Fruit fly (Drosophila melanogaster) whole organism, prepupa: Measurements from ENCODE around the gene CG13989.

Experiments
- Blimp-1 ChIP-seq: fragments of 200-800 bp; sonication (Bioruptor generic); optimal IDR thresholded peaks from 3 replicates; lab custom pipeline; 2017; ENCODE audit warnings: missing biosample characterization, missing genetic modification characterization, mild to moderate bottlenecking, moderate library complexity, missing genetic modification reagents
- CG10631 ChIP-seq: fragments of 200-800 bp; sonication (Bioruptor generic); optimal IDR thresholded peaks from 2 replicates; lab custom pipeline; 2016; ENCODE audit warnings: missing biosample characterization, missing genetic modification characterization
- CG10669 ChIP-seq: fragments of 200-800 bp; sonication (Bioruptor generic); optimal IDR thresholded peaks from 3 replicates; lab custom pipeline; 2018; ENCODE audit warnings: missing biosample characterization, mild to moderate bottlenecking, missing genetic modification characterization, moderate library complexity
- CG11902 ChIP-seq: fragments of 200-800 bp; sonication (Bioruptor generic); optimal IDR thresholded peaks from 3 replicates; lab custom pipeline; 2016; ENCODE audit warnings: missing biosample characterization, missing genetic modification characterization
- CG16779 ChIP-seq: fragments of 200-800 bp; sonication (Bioruptor generic); optimal IDR thresholded peaks from 3 replicates; lab custom pipeline; 2017; ENCODE audit warnings: missing biosample characterization, mild to moderate bottlenecking, missing genetic modification characterization
- CG3032 ChIP-seq: fragments of 200-800 bp; optimal IDR thresholded peaks from 2 replicates; lab custom pipeline; 2019; ENCODE audit warnings: missing biosample characterization, mild to moderate bottlenecking, missing genetic modification characterization, moderate library complexity
- CG31627 ChIP-seq: fragments of 200-800 bp; sonication (Bioruptor generic); optimal IDR thresholded peaks from 3 replicates; lab custom pipeline; 2016; ENCODE audit warnings: missing biosample characterization, missing genetic modification characterization
- CG32006 ChIP-seq: fragments of 200-800 bp; sonication (Bioruptor generic); optimal IDR thresholded peaks from 3 replicates; lab custom pipeline; 2017; ENCODE audit warnings: missing biosample characterization, mild to moderate bottlenecking, missing genetic modification characterization
- CG34406 ChIP-seq: fragments of 200-800 bp; sonication (Bioruptor generic); optimal IDR thresholded peaks from 3 replicates; lab custom pipeline; 2016; ENCODE audit warnings: missing biosample characterization, missing genetic modification characterization
- CG4318 ChIP-seq: fragments of 200-800 bp; sonication (Bioruptor generic); optimal IDR thresholded peaks from 3 replicates; lab custom pipeline; 2017; ENCODE audit warnings: missing biosample characterization, mild to moderate bottlenecking, missing genetic modification characterization
- CG6163 ChIP-seq: fragments of 200-800 bp; sonication (Bioruptor generic); IDR thresholded peaks from 3 replicates; pipeline ENCODE4 v1.3.6; 2022; ENCODE audit warnings: missing biosample characterization, missing genetic modification characterization
- CG6808 ChIP-seq: fragments of 200-800 bp; sonication (Bioruptor generic); optimal IDR thresholded peaks from 3 replicates; lab custom pipeline; 2017; ENCODE audit warnings: missing biosample characterization, missing genetic modification characterization, mild to moderate bottlenecking, moderate library complexity, missing genetic modification reagents
- CG6854 ChIP-seq: fragments of 200-800 bp; sonication (Bioruptor generic); optimal IDR thresholded peaks from 2 replicates; lab custom pipeline; 2017; ENCODE audit warnings: missing biosample characterization, mild to moderate bottlenecking, missing genetic modification characterization
- CG7368 ChIP-seq: fragments of 200-800 bp; sonication (Bioruptor generic); optimal IDR thresholded peaks from 3 replicates; lab custom pipeline; 2016; ENCODE audit warnings: missing biosample characterization, missing genetic modification characterization
- CG9139 ChIP-seq: fragments of 200-800 bp; sonication (Bioruptor generic); optimal IDR thresholded peaks from 3 replicates; lab custom pipeline; 2017; ENCODE audit warnings: missing biosample characterization, mild to moderate bottlenecking, missing genetic modification characterization
- Eip93F ChIP-seq: fragments of 200-800 bp; sonication (Bioruptor generic); optimal IDR thresholded peaks from 2 replicates; lab custom pipeline; 2016; ENCODE audit warnings: missing biosample characterization, mild to moderate bottlenecking, missing genetic modification characterization
- Gug ChIP-seq: fragments of 200-800 bp; sonication (Bioruptor generic); IDR thresholded peaks from 2 replicates; pipeline ENCODE4 v1.3.6; 2022; ENCODE audit warnings: missing biosample characterization, missing genetic modification characterization
- Hr39 ChIP-seq: fragments of 200-800 bp; sonication (Bioruptor generic); optimal IDR thresholded peaks from 2 replicates; lab custom pipeline; 2016; ENCODE audit warnings: missing biosample characterization, missing genetic modification characterization
- Hr4 ChIP-seq: fragments of 200-800 bp; sonication (Bioruptor generic); optimal IDR thresholded peaks from 3 replicates; lab custom pipeline; 2016; ENCODE audit warnings: missing biosample characterization, missing genetic modification characterization
- Smox ChIP-seq: fragments of 200-800 bp; sonication (Bioruptor generic); optimal IDR thresholded peaks from 3 replicates; lab custom pipeline; 2016; ENCODE audit warnings: missing biosample characterization, missing genetic modification characterization
- Sox102F ChIP-seq: fragments of 200-800 bp; sonication (Bioruptor generic); optimal IDR thresholded peaks from 2 replicates; lab custom pipeline; 2016; ENCODE audit warnings: missing biosample characterization, mild to moderate bottlenecking, missing genetic modification characterization
- Sox14 ChIP-seq: fragments of 200-800 bp; sonication (Bioruptor generic); optimal IDR thresholded peaks from 3 replicates; lab custom pipeline; 2016; ENCODE audit warnings: missing biosample characterization, missing genetic modification characterization
- achi ChIP-seq: fragments of 200-800 bp; sonication (Bioruptor generic); optimal IDR thresholded peaks from 3 replicates; lab custom pipeline; 2016; ENCODE audit warnings: missing biosample characterization, missing genetic modification characterization
- dac ChIP-seq: fragments of 200-800 bp; sonication (Bioruptor generic); optimal IDR thresholded peaks from 2 replicates; lab custom pipeline; 2017; ENCODE audit warnings: missing biosample characterization, mild to moderate bottlenecking, missing genetic modification characterization
- dsx ChIP-seq: fragments of 200-800 bp; optimal IDR thresholded peaks from 3 replicates; lab custom pipeline; 2019; ENCODE audit warnings: missing biosample characterization, mild to moderate bottlenecking, missing genetic modification characterization, moderate library complexity; ENCODE audit not compliant: poor library complexity, severe bottlenecking
- esn ChIP-seq: fragments of 200-800 bp; sonication (Bioruptor generic); optimal IDR thresholded peaks from 2 replicates; lab custom pipeline; 2016; ENCODE audit warnings: missing biosample characterization, mild to moderate bottlenecking, missing genetic modification characterization, moderate library complexity
- fd59A ChIP-seq: fragments of 200-800 bp; sonication (Bioruptor generic); optimal IDR thresholded peaks from 2 replicates; lab custom pipeline; 2017; ENCODE audit warnings: missing biosample characterization, mild to moderate bottlenecking, missing genetic modification characterization, missing genetic modification reagents
- fd85E ChIP-seq: fragments of 200-800 bp; sonication (Bioruptor generic); optimal IDR thresholded peaks from 3 replicates; lab custom pipeline; 2016; ENCODE audit warnings: missing biosample characterization, missing genetic modification characterization
- fkh ChIP-seq: fragments of 200-800 bp; sonication (Bioruptor generic); optimal IDR thresholded peaks from 3 replicates; lab custom pipeline; 2017; ENCODE audit warnings: missing biosample characterization, mild to moderate bottlenecking, missing genetic modification characterization, moderate library complexity
- net ChIP-seq: fragments of 200-800 bp; sonication (Bioruptor generic); optimal IDR thresholded peaks from 3 replicates; lab custom pipeline; 2016; ENCODE audit warnings: missing biosample characterization, missing genetic modification characterization
- pdm3 ChIP-seq: fragments of 200-800 bp; sonication (Bioruptor generic); optimal IDR thresholded peaks from 3 replicates; lab custom pipeline; 2016; ENCODE audit warnings: missing biosample characterization, missing genetic modification characterization
- spab ChIP-seq: fragments of 200-800 bp; sonication (Bioruptor generic); optimal IDR thresholded peaks from 2 replicates; lab custom pipeline; 2017; ENCODE audit warnings: missing biosample characterization, mild to moderate bottlenecking, missing genetic modification characterization, missing genetic modification reagents
- topi ChIP-seq: fragments of 200-800 bp; sonication (Bioruptor generic); optimal IDR thresholded peaks from 3 replicates; lab custom pipeline; 2016; ENCODE audit warnings: missing biosample characterization, missing genetic modification characterization

CG13989 gene

dm6 chr2L:6127478-6127877 is 32.7 kb upstream of the CG13989 start, which contains the start of gene WDR79:
TSS of gene WDR79 (minus strand) at chr2L:6127775.
- no peak for TF ChIP-seq net
- TF ChIP-seq Hr4 (GFP tag; lab: Kevin White, UChicago) = no peak
- no peak for TF ChIP-seq Gug
- TF ChIP-seq Hr39 (GFP tag; lab: Kevin White, UChicago) = no peak
- no peak for TF ChIP-seq Eip93F (GFP tag; lab: Kevin White, UChicago)
- no peak for TF ChIP-seq fd59A (GFP tag; lab: Kevin White, UChicago)
- no peak for TF ChIP-seq CG4318
- TF ChIP-seq Sox14 (GFP tag; lab: Kevin White, UChicago) = no peak
- TF ChIP-seq Sox102F = no peak
- TF ChIP-seq esn (GFP tag; lab: Kevin White, UChicago) = no peak

dm6 chr2L:6130522-6131073 is 29.6 kb upstream of the CG13989 start, which contains the start of the genes B9d2, tctn and CG9222:
TSS of gene B9d2 (minus strand) at chr2L:6130651.
TSS of gene tctn (minus strand) at chr2L:6130651.
TSS of gene CG9222 (plus strand) at chr2L:6131023.
- no peak for TF ChIP-seq spab
- no peak for TF ChIP-seq topi
- no peak for TF ChIP-seq Blimp-1
- no peak for TF ChIP-seq Hr39 (GFP tag; lab: Kevin White, UChicago)
- TF ChIP-seq dac (GFP tag; lab: Kevin White, UChicago) = no peak
- TF ChIP-seq CG31627 (GFP tag; lab: Kevin White, UChicago) = no peak
- TF ChIP-seq Hr4 (GFP tag; lab: Kevin White, UChicago) = no peak
- TF ChIP-seq CG9139 (GFP tag; lab: Kevin White, UChicago) = no peak
- TF ChIP-seq Gug = no peak
- no peak for TF ChIP-seq pdm3 (GFP tag; lab: Kevin White, UChicago)
- no peak for TF ChIP-seq CG11902 (GFP tag; lab: Kevin White, UChicago)
- no peak for TF ChIP-seq Eip93F (GFP tag; lab: Kevin White, UChicago)
- TF ChIP-seq CG16779 (tag; lab: Kevin White, UChicago) = no peak
- TF ChIP-seq CG10631 (GFP tag; lab: Kevin White, UChicago) = no peak
- no peak for TF ChIP-seq achi (GFP tag; lab: Kevin White, UChicago)
- TF ChIP-seq dsx = no peak
- no peak for TF ChIP-seq CG7368 (GFP tag; lab: Kevin White, UChicago)
- no peak for TF ChIP-seq Smox (GFP tag; lab: Kevin White, UChicago)
- no peak for TF ChIP-seq CG6808
- no peak for TF ChIP-seq CG6163
- TF ChIP-seq, all 60 proteins: peak for 0

- TF ChIP-seq dsx (no peak), CG34406 (no peak), fd85E (GFP tag; lab: Kevin White, UChicago) (no peak), achi (GFP tag; lab: Kevin White, UChicago) (no peak), fkh (no peak), Blimp-1 (no peak), CG10669 (GFP tag; lab: Kevin White, UChicago) (no peak), Sox102F (no peak), pdm3 (GFP tag; lab: Kevin White, UChicago) (no peak)
- TF ChIP-seq, all 60 proteins: peak for 0
These were observed 21.1 kb upstream of the CG13989 start, which contains the start of gene CG13991 for dm6 chr2L:6139082-6139481. TSS of gene CG13991 (plus strand) at chr2L:6139382.

dm6 chr2L:6151669-6152068 is 8.5 kb upstream of the CG13989 start, which contains the start of gene Muc26B:
TSS of gene Muc26B (plus strand) at chr2L:6151969.
- TF ChIP-seq CG10631 (GFP tag; lab: Kevin White, UChicago) (no peak), CG32006 (GFP tag; lab: Kevin White, UChicago) (no peak), CG3032 (tag; lab: Kevin White, UChicago) (no peak), CG6854 (GFP tag; lab: Kevin White, UChicago) (no peak), spab (no peak)
